Worm (Caenorhabditis elegans) whole organism, mixed stage, embryonic: ENCODE results near the gene F22E5.21.
"Not testable (repeated sequence)": the region's sequence is repeated elsewhere in the genome, so short reads cannot be mapped to it uniquely, and the experiment has no call there.

Experiments used
- flh-1 ChIP-seq: fragments of 200-800 bp; sonication (Bioruptor generic); optimal IDR thresholded peaks from 2 replicates; lab custom pipeline; 2018; ENCODE audit warnings: mild to moderate bottlenecking, missing genetic modification characterization, moderate library complexity, missing compliant biosample characterization
- pha-4 ChIP-seq: fragments of 150-350 bp; optimal IDR thresholded peaks from 2 replicates; lab custom pipeline; 2018; ENCODE audit warnings: missing biosample characterization, missing genetic modification reagents, missing genetic modification characterization
- unc-62 ChIP-seq: fragments of 150-350 bp; optimal IDR thresholded peaks from 2 replicates; lab custom pipeline; 2014; ENCODE audit warnings: missing biosample characterization, missing genetic modification reagents, missing genetic modification characterization

ce11 chrII:2673534-2673933, 36.3 kb upstream of the F22E5.21 start, which contains the start of the genes F22E5.20 and F22E5.1:
- not testable (repeated sequence) for TF ChIP-seq flh-1; unc-62; pha-4 (tag; lab: Kevin White, UChicago)
